Worm (Caenorhabditis elegans) whole organism, mixed stage, embryonic: ENCODE data around the gene H06I04.6.

ENCODE experiments used
- elt-3 ChIP-seq: fragments of 150-350 bp; optimal IDR thresholded peaks from 2 replicates; lab custom pipeline; 2014; ENCODE audit warnings: missing biosample characterization, missing genetic modification characterization
- mep-1 ChIP-seq: fragments of 150-350 bp; optimal IDR thresholded peaks from 2 replicates; lab custom pipeline; 2017; ENCODE audit warnings: missing biosample characterization, missing genetic modification reagents, missing genetic modification characterization, inconsistent platforms
- mls-2 ChIP-seq: sonication (generic microtip); optimal IDR thresholded peaks from 2 replicates; lab custom pipeline; 2016; ENCODE audit warnings: mild to moderate bottlenecking, missing genetic modification characterization, moderate library complexity, missing compliant biosample characterization
- nhr-2 ChIP-seq: fragments of 150-350 bp; optimal IDR thresholded peaks from 2 replicates; lab custom pipeline; 2014; ENCODE audit warnings: missing biosample characterization, missing genetic modification characterization
- pha-4 ChIP-seq: fragments of 150-350 bp; optimal IDR thresholded peaks from 2 replicates; lab custom pipeline; 2018; ENCODE audit warnings: missing biosample characterization, missing genetic modification reagents, missing genetic modification characterization
- sem-2 ChIP-seq: fragments of 200-800 bp; sonication (Bioruptor generic); optimal IDR thresholded peaks from 2 replicates; lab custom pipeline; 2018; ENCODE audit warnings: mild to moderate bottlenecking, missing genetic modification characterization, missing compliant biosample characterization

ce11 chrIII:3112616-3113015, 48.5 kb upstream of the H06I04.6 start:
- TF ChIP-seq elt-3 (tag; lab: Kevin White, UChicago) (no peak), mep-1 (tag; lab: Kevin White, UChicago) (no peak), mls-2 (no peak), sem-2 (GFP tag; lab: Kevin White, UChicago) (no peak), nhr-2 (no peak), pha-4 (no peak)
